Worm (Caenorhabditis elegans) whole organism, young adult: ENCODE results near the gene F37C12.10.

Experiments
- B0261.1 ChIP-seq: sonication (generic microtip); optimal IDR thresholded peaks from 2 replicates; lab custom pipeline; 2016; ENCODE audit warnings: mild to moderate bottlenecking, missing genetic modification characterization, moderate library complexity, missing compliant biosample characterization
- C06A6.2 ChIP-seq: fragments of 200-800 bp; sonication (Bioruptor generic); conservative IDR thresholded peaks from 2 replicates; pipeline ENCODE4 v1.3.6; 2022; ENCODE audit warnings: missing genetic modification characterization, missing compliant biosample characterization
- F33H1.4 ChIP-seq: fragments of 200-800 bp; sonication (Bioruptor generic); IDR thresholded peaks from 2 replicates; pipeline ENCODE4 v1.3.6; 2022; ENCODE audit warnings: missing genetic modification reagents, missing genetic modification characterization, missing compliant biosample characterization
- F39B2.1 ChIP-seq: fragments of 200-800 bp; sonication (Bioruptor generic); IDR thresholded peaks from 2 replicates; pipeline ENCODE4 v1.3.6; 2022; ENCODE audit warnings: missing genetic modification reagents, missing genetic modification characterization, missing compliant biosample characterization
- F49E8.2 ChIP-seq: sonication (generic microtip); optimal IDR thresholded peaks from 3 replicates; lab custom pipeline; 2017; ENCODE audit warnings: missing genetic modification characterization, mild to moderate bottlenecking, missing compliant biosample characterization, antibody characterized with exemption, moderate library complexity; ENCODE audit not compliant: insufficient read depth
- T07F8.4 ChIP-seq: sonication (generic microtip); optimal IDR thresholded peaks from 2 replicates; lab custom pipeline; 2016; ENCODE audit warnings: mild to moderate bottlenecking, missing genetic modification characterization, moderate library complexity, missing compliant biosample characterization
- Y79H2A.3 ChIP-seq: fragments of 200-800 bp; sonication (Bioruptor generic); conservative IDR thresholded peaks from 2 replicates; pipeline ENCODE4 v1.3.6; 2022; ENCODE audit warnings: missing genetic modification reagents, missing genetic modification characterization, missing compliant biosample characterization
- atf-7 ChIP-seq: sonication (generic microtip); optimal IDR thresholded peaks from 2 replicates; lab custom pipeline; 2017; ENCODE audit warnings: mild to moderate bottlenecking, missing genetic modification characterization, missing compliant biosample characterization
- athp-1 ChIP-seq: sonication (generic microtip); optimal IDR thresholded peaks from 2 replicates; lab custom pipeline; 2017; ENCODE audit warnings: mild to moderate bottlenecking, missing genetic modification characterization, missing compliant biosample characterization
- ceh-100 ChIP-seq: fragments of 200-800 bp; sonication (Bioruptor generic); IDR thresholded peaks from 2 replicates; pipeline ENCODE4 v1.3.6; 2022; ENCODE audit warnings: missing genetic modification reagents, missing genetic modification characterization, missing compliant biosample characterization
- ceh-58 ChIP-seq: fragments of 200-800 bp; sonication (Bioruptor generic); IDR thresholded peaks from 2 replicates; pipeline ENCODE4 v1.3.6; 2022; ENCODE audit warnings: missing genetic modification characterization, missing compliant biosample characterization
- chd-7 ChIP-seq: sonication (generic microtip); optimal IDR thresholded peaks from 2 replicates; lab custom pipeline; 2016; ENCODE audit warnings: mild to moderate bottlenecking, missing genetic modification characterization, moderate library complexity, missing compliant biosample characterization
- efl-1 ChIP-seq: fragments of 150-350 bp; optimal IDR thresholded peaks from 2 replicates; lab custom pipeline; 2014; ENCODE audit warnings: missing biosample characterization, missing genetic modification reagents, missing genetic modification characterization
- egl-44 ChIP-seq: fragments of 200-800 bp; sonication (Bioruptor generic); IDR thresholded peaks from 2 replicates; pipeline ENCODE4 v1.3.6; 2022; ENCODE audit warnings: missing genetic modification reagents, missing genetic modification characterization, missing compliant biosample characterization
- ekl-4 ChIP-seq: fragments of 200-800 bp; sonication (Bioruptor generic); IDR thresholded peaks from 2 replicates; pipeline ENCODE4 v1.3.6; 2022; ENCODE audit warnings: missing genetic modification reagents, missing genetic modification characterization, missing compliant biosample characterization
- fkh-3 ChIP-seq: sonication (generic microtip); optimal IDR thresholded peaks from 2 replicates; lab custom pipeline; 2016; ENCODE audit warnings: mild to moderate bottlenecking, missing genetic modification characterization, missing compliant biosample characterization
- him-1 ChIP-seq: sonication (generic microtip); optimal IDR thresholded peaks from 2 replicates; lab custom pipeline; 2016; ENCODE audit warnings: missing genotype, missing genetic modification reagents, missing genetic modification characterization, missing compliant biosample characterization
- hlh-12 ChIP-seq: sonication (generic microtip); optimal IDR thresholded peaks from 2 replicates; lab custom pipeline; 2016; ENCODE audit warnings: missing genetic modification characterization, missing compliant biosample characterization
- hrde-1 ChIP-seq: sonication (generic microtip); optimal IDR thresholded peaks from 2 replicates; lab custom pipeline; 2016; ENCODE audit warnings: missing genetic modification characterization, mild to moderate bottlenecking, missing compliant biosample characterization, moderate library complexity, missing genotype, missing genetic modification reagents, borderline replicate concordance
- hsf-1 ChIP-seq: fragments of 200-800 bp; sonication (Bioruptor generic); IDR thresholded peaks from 2 replicates; pipeline ENCODE4 v1.3.6; 2022; ENCODE audit warnings: missing genetic modification reagents, missing genetic modification characterization, missing compliant biosample characterization
- let-526 ChIP-seq: fragments of 200-800 bp; sonication (Bioruptor generic); IDR thresholded peaks from 2 replicates; pipeline ENCODE4 v1.3.6; 2022; ENCODE audit warnings: missing genetic modification reagents, missing genetic modification characterization, missing compliant biosample characterization
- let-607 ChIP-seq, 2 experiments: fragments of 200-800 bp in 1 of 2; sonication (Bioruptor generic) in 1 of 2; sonication (generic microtip) in 1 of 2; optimal IDR thresholded peaks; 2 replicates each; lab custom pipeline; 2016 to 2018; ENCODE audit warnings: mild to moderate bottlenecking in 2 of 2, missing compliant biosample characterization in 2 of 2, missing genetic modification characterization in 2 of 2, moderate library complexity in 2 of 2, missing genotype in 1 of 2
- lin-35 ChIP-seq, 3 experiments: fragments of 150-350 bp in 2 of 3; sonication (generic microtip) in 1 of 3; optimal IDR thresholded peaks; 2 replicates each; lab custom pipeline; 2014 to 2018; ENCODE audit warnings: missing biosample characterization in 3 of 3, missing genetic modification characterization in 3 of 3, missing genetic modification reagents in 3 of 3
- lsy-27 ChIP-seq: sonication (generic microtip); optimal IDR thresholded peaks from 2 replicates; lab custom pipeline; 2017; ENCODE audit warnings: missing genetic modification characterization, mild to moderate bottlenecking, missing compliant biosample characterization, antibody characterized with exemption, missing genotype, borderline replicate concordance; ENCODE audit not compliant: insufficient read depth
- madf-3 ChIP-seq: fragments of 200-800 bp; sonication (Bioruptor generic); IDR thresholded peaks from 2 replicates; pipeline ENCODE4 v1.3.6; 2022; ENCODE audit warnings: missing genetic modification reagents, missing genetic modification characterization, missing compliant biosample characterization
- madf-6 ChIP-seq: fragments of 200-800 bp; sonication (Bioruptor generic); IDR thresholded peaks from 2 replicates; pipeline ENCODE4 v1.3.6; 2022; ENCODE audit warnings: missing genetic modification reagents, missing genetic modification characterization, missing compliant biosample characterization
- madf-8 ChIP-seq: fragments of 200-800 bp; sonication (Bioruptor generic); conservative IDR thresholded peaks from 2 replicates; pipeline ENCODE4 v1.3.6; 2022; ENCODE audit warnings: missing genetic modification reagents, missing genetic modification characterization, missing compliant biosample characterization
- nfyb-1 ChIP-seq: fragments of 200-800 bp; sonication (Bioruptor generic); IDR thresholded peaks from 2 replicates; pipeline ENCODE4 v1.3.6; 2022; ENCODE audit warnings: missing genetic modification reagents, missing genetic modification characterization, missing compliant biosample characterization
- pha-4 ChIP-seq: fragments of 150-350 bp; sonication (generic microtip); optimal IDR thresholded peaks from 2 replicates; lab custom pipeline; 2014; ENCODE audit warnings: missing biosample characterization, missing genetic modification reagents, missing genetic modification characterization
- rcor-1 ChIP-seq: fragments of 200-800 bp; sonication (Bioruptor generic); IDR thresholded peaks from 2 replicates; pipeline ENCODE4 v1.3.6; 2022; ENCODE audit warnings: missing genetic modification reagents, missing genetic modification characterization, missing compliant biosample characterization
- sea-2 ChIP-seq: fragments of 200-800 bp; sonication (Bioruptor generic); IDR thresholded peaks from 2 replicates; pipeline ENCODE4 v1.3.6; 2022; ENCODE audit warnings: missing genetic modification characterization, missing compliant biosample characterization
- snpc-1.1 ChIP-seq: sonication (generic microtip); optimal IDR thresholded peaks from 2 replicates; lab custom pipeline; 2017; ENCODE audit warnings: missing genetic modification characterization, mild to moderate bottlenecking, missing compliant biosample characterization, antibody characterized with exemption, moderate library complexity, missing genotype, missing genetic modification reagents; ENCODE audit not compliant: insufficient read depth
- snpc-4 ChIP-seq, 5 experiments: fragments of 150-350 bp in 1 of 5; sonication (generic microtip) in 4 of 5; optimal IDR thresholded peaks; 2 replicates each; lab custom pipeline; 2014 to 2018; ENCODE audit warnings: missing genetic modification characterization in 5 of 5, missing biosample characterization in 3 of 5, antibody characterized with exemption in 2 of 5, mild to moderate bottlenecking in 2 of 5, missing compliant biosample characterization in 2 of 5, missing genotype in 2 of 5, moderate library complexity in 2 of 5, missing genetic modification reagents in 1 of 5
- tbp1 ChIP-seq: fragments of 200-800 bp; sonication (Bioruptor generic); optimal IDR thresholded peaks from 2 replicates; lab custom pipeline; 2018; ENCODE audit warnings: mild to moderate bottlenecking, missing genetic modification characterization, missing compliant biosample characterization
- tbx-9 ChIP-seq: sonication (generic microtip); optimal IDR thresholded peaks from 2 replicates; lab custom pipeline; 2016; ENCODE audit warnings: borderline replicate concordance, missing genetic modification characterization, inconsistent platforms, missing compliant biosample characterization
- tlf-1 ChIP-seq: fragments of 200-800 bp; sonication (Bioruptor generic); optimal IDR thresholded peaks from 2 replicates; lab custom pipeline; 2018; ENCODE audit warnings: mild to moderate bottlenecking, missing genetic modification characterization, missing compliant biosample characterization
- zfh-2 ChIP-seq: fragments of 200-800 bp; sonication (Bioruptor generic); conservative IDR thresholded peaks from 2 replicates; pipeline ENCODE4 v1.3.6; 2022; ENCODE audit warnings: missing genetic modification reagents, missing genetic modification characterization, missing compliant biosample characterization
- ztf-22 ChIP-seq: fragments of 200-800 bp; sonication (Bioruptor generic); optimal IDR thresholded peaks from 2 replicates; lab custom pipeline; 2018; ENCODE audit warnings: mild to moderate bottlenecking, missing genetic modification characterization, moderate library complexity, missing compliant biosample characterization
- ztf-25 ChIP-seq: fragments of 200-800 bp; sonication (Bioruptor generic); IDR thresholded peaks from 2 replicates; pipeline ENCODE4 v1.3.6; 2022; ENCODE audit warnings: missing genetic modification reagents, missing genetic modification characterization, missing compliant biosample characterization
- ztf-26 ChIP-seq: sonication (generic microtip); optimal IDR thresholded peaks from 2 replicates; lab custom pipeline; 2017; ENCODE audit warnings: missing genetic modification characterization, missing compliant biosample characterization
- ztf-28 ChIP-seq: fragments of 200-800 bp; sonication (Bioruptor generic); IDR thresholded peaks from 2 replicates; pipeline ENCODE4 v1.3.6; 2022; ENCODE audit warnings: missing genetic modification reagents, missing genetic modification characterization, missing compliant biosample characterization
- ztf-3 ChIP-seq: fragments of 200-800 bp; sonication (Bioruptor generic); optimal IDR thresholded peaks from 2 replicates; lab custom pipeline; 2018; ENCODE audit warnings: mild to moderate bottlenecking, missing genetic modification characterization, missing compliant biosample characterization
- ztf-6 ChIP-seq: fragments of 200-800 bp; sonication (Bioruptor generic); IDR thresholded peaks from 2 replicates; pipeline ENCODE4 v1.3.6; 2022; ENCODE audit warnings: missing genetic modification reagents, missing genetic modification characterization, missing compliant biosample characterization

The F37C12.10 gene

DNA sequence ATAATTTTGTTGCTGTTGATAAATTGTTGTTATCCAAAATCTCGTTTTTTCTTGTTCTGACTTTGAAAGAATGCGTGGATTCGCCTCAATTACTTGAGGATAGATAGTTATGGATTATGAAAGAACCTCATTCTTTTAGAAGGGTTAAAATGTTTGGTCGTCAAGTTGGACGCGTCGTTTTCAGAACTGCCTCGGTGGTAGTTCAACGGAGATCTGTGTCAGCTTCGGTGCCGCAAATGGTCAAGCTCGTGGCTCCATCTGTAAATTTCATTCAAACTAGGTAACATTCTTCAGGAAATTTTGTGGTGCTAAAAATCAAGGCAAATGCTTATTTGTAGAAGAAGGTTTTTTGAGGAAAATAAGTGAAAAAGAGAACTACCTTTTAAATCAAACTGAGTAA, 7.6 kb downstream of the F37C12.10 start, which contains the start of gene ndab-2 (continued):
- TF ChIP-seq fkh-3 (tag; lab: Kevin White, UChicago), result no peak
- peak; percentile 29 for TF ChIP-seq tbp1 (GFP tag; lab: Kevin White, UChicago)
- peak; percentile 71 for TF ChIP-seq hrde-1
- peak; percentile 59; the same call in 1 of the 2 replicates for TF ChIP-seq ceh-100 (GFP tag; lab: Robert Waterston, UW)
- TF ChIP-seq nfyb-1, result 0 out of 2 replicates have a peak, but pooled peaks have one; percentile 43
- TF ChIP-seq ztf-3 (GFP tag; lab: Kevin White, UChicago), result no peak
- peak; percentile 74 for TF ChIP-seq rcor-1 (GFP tag; lab: Robert Waterston, UW)
- peak; percentile 82 for TF ChIP-seq ekl-4 (GFP tag; lab: Robert Waterston, UW)
- TF ChIP-seq lin-35 (GFP tag; optimal IDR thresholded peaks at IDR 0.05; lab: Kevin White, UChicago), result no peak
- no peak for TF ChIP-seq efl-1
- 0 out of 2 replicates have a peak, but pooled peaks have one; percentile 28 for TF ChIP-seq ceh-58 (GFP tag; lab: Robert Waterston, UW)
- TF ChIP-seq ztf-28 (GFP tag; lab: Robert Waterston, UW), result no peak
- no peak for TF ChIP-seq chd-7 (tag; lab: Kevin White, UChicago)
- peak; percentile 60 for TF ChIP-seq tlf-1 (GFP tag; lab: Kevin White, UChicago)
- peak; percentile 59 for TF ChIP-seq F33H1.4 (GFP tag; lab: Robert Waterston, UW)
- peak; percentile 52; the same call in 1 of the 2 replicates for TF ChIP-seq ztf-25 (GFP tag; lab: Robert Waterston, UW)
- no peak for TF ChIP-seq ztf-22 (GFP tag; lab: Kevin White, UChicago)
- TF ChIP-seq hlh-12 (tag; lab: Kevin White, UChicago), result no peak
- no peak for TF ChIP-seq ztf-6 (GFP tag; lab: Robert Waterston, UW)
- no peak for TF ChIP-seq lsy-27 (tag; lab: Kevin White, UChicago)
- no peak for TF ChIP-seq T07F8.4 (tag; lab: Kevin White, UChicago)
- TF ChIP-seq F49E8.2 (tag; lab: Kevin White, UChicago), result peak; percentile 26
- TF ChIP-seq tbx-9 (tag; lab: Kevin White, UChicago), result no peak
- TF ChIP-seq Y79H2A.3 (GFP tag; lab: Robert Waterston, UW), result no peak
- TF ChIP-seq hsf-1 (GFP tag; lab: Robert Waterston, UW), result peak; percentile 68; the same call in 1 of the 2 replicates
- 0 out of 2 replicates have a peak, but pooled peaks have one; percentile 65 for TF ChIP-seq F39B2.1
- TF ChIP-seq snpc-1.1, result no peak
- no peak for TF ChIP-seq madf-8 (GFP tag; lab: Robert Waterston, UW)
- TF ChIP-seq athp-1 (tag; lab: Kevin White, UChicago), result peak; percentile 38
- no peak for TF ChIP-seq let-607 (tag; optimal IDR thresholded peaks at IDR 0.05; lab: Kevin White, UChicago)
- TF ChIP-seq pha-4 (tag; lab: Kevin White, UChicago), result no peak
- no peak for TF ChIP-seq snpc-4 (GFP tag; optimal IDR thresholded peaks at IDR 0.05; lab: Kevin White, UChicago)
- peak in 1 of 4 experiments; percentile 5 for TF ChIP-seq snpc-4 (tag; optimal IDR thresholded peaks at IDR 0.05; lab: Kevin White, UChicago)
- peak; percentile 41; the same call in 1 of the 2 replicates for TF ChIP-seq egl-44 (GFP tag; lab: Robert Waterston, UW)

DNA sequence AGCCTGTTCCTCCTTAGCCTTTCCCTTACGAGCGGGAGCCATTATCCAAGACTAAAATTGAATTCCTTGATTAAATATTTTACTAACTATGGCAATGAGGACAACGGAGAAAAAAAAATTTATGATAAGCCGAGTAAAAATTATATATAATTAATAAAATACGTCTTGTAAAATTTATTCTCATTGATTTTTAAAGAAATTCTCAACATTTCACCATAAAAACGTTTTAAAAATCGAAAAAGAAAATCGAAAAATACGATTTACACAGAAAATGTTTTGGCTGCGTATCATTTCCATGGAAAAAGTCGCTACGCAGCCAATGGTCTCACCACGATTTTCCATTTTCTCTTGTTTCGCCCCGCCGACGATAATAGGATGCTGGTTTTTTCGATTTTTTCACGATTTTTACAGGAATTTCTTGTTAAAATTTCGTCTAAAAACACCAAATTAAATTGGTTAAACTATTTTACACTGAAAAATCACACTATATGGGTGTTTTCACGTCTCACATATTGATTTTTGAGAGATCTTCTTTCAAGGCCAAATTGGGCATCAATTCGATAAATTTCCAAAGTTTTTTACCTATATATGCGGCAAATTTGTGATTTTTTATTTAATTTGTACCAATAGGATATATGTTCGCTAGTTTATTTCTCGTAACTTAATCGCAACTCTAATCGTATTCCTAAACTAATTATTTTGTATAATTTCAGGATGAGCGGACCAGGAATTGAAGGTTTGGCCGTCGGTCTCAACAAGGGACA, 8.5 kb downstream of the F37C12.10 start, which contains the start of the genes rps-14 and rpl-36:
Gene rps-14, minus strand, starts transcription at position 51 of the 764 bp plus-strand sequence.
Gene rpl-36, plus strand, starts transcription at position 714 of the 764 bp plus-strand sequence.
- TF ChIP-seq him-1 (peak; percentile 17), madf-6 (GFP tag; lab: Robert Waterston, UW) (peak; percentile 70), C06A6.2 (no peak), let-607 (tag; optimal IDR thresholded peaks at IDR 0.05; lab: Kevin White, UChicago) (peak in 1 of 2 experiments; percentile 45), atf-7 (no peak), tbp1 (GFP tag; lab: Kevin White, UChicago) (peak; percentile 62), ztf-6 (GFP tag; lab: Robert Waterston, UW) (no peak), ztf-26 (tag; lab: Kevin White, UChicago) (peak; percentile 32), sea-2 (GFP tag; lab: Robert Waterston, UW) (no peak), Y79H2A.3 (GFP tag; lab: Robert Waterston, UW) (no peak), let-526 (no peak), madf-3 (GFP tag; lab: Robert Waterston, UW) (peak; percentile 88), B0261.1 (no peak), ztf-22 (GFP tag; lab: Kevin White, UChicago) (no peak), snpc-4 (GFP tag; optimal IDR thresholded peaks at IDR 0.05; lab: Kevin White, UChicago) (no peak), snpc-4 (tag; optimal IDR thresholded peaks at IDR 0.05; lab: Kevin White, UChicago) (peak; percentile 47 to 73 (median 57)), hrde-1 (no peak), zfh-2 (no peak)
